Fruit fly (Drosophila melanogaster): ENCODE data around the gene SWIP.

Gene SWIP

DNA sequence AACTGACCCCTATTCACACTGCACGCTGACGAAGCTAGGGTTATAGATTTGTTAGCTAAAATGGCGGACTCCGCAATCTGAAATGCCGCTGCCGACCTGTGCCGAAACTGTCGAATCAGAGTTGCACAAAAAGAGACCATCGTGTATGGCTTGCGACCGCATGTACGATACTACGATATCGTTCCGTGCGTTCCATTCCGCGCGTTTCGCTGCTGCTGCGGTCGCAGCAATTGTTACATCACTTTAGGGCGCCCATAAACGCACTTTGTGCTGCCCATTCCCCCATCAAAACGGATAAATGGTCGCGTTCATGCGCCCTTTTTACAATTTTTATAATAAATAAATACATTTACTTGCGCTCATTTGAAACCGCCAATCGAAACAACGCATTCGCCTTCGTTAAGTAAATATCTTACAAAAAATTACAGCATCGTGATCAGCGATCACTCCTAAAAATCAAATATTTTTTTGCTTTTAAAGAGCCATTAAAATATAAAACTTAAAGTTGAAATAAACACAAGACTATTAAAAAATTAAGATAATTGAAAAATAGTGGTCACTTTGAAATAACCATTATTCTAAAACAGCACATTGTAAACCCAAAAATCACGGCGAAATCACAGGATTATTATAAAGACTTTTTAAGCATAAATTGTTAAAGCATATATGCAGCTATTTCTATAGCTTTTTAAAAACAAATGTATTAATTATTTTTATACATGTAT, 6.8 kb downstream of the SWIP start, which contains the start of gene Cyp1 (continued):
- TF ChIP-seq CG7372 (GFP tag; IDR thresholded peaks at IDR 0.05): peak; percentile 38; the same call in 1 of the 2 replicates
- 0 out of 2 replicates have a peak, but pooled peaks have one; percentile 8 for TF ChIP-seq toy (GFP tag; IDR thresholded peaks at IDR 0.05)
- peak; percentile 77; the same call in 1 of the 3 replicates for TF ChIP-seq mld (GFP tag; IDR thresholded peaks at IDR 0.05; ENCODE audit: partially characterized antibody)
- peak; percentile 70; the same call in 2 of the 3 replicates for TF ChIP-seq zfh1 (GFP tag; IDR thresholded peaks at IDR 0.05)
- peak; percentile 28; the same call in 1 of the 2 replicates for TF ChIP-seq CG8765 (GFP tag; IDR thresholded peaks at IDR 0.05)
- 0 out of 2 replicates have a peak, but pooled peaks have one; percentile 43 for TF ChIP-seq Ptx1 (GFP tag; IDR thresholded peaks at IDR 0.05)
- peak; percentile 23 for TF ChIP-seq dmrt11E (tag; optimal IDR thresholded peaks at IDR 0.05)
- no peak for TF ChIP-seq CG18599 (GFP tag; optimal IDR thresholded peaks at IDR 0.05)
- no peak for TF ChIP-seq nerfin-1 (tag; optimal IDR thresholded peaks at IDR 0.05)
- TF ChIP-seq Dp (GFP tag; optimal IDR thresholded peaks at IDR 0.05): peak; percentile 51
- TF ChIP-seq CG17186 (GFP tag; optimal IDR thresholded peaks at IDR 0.05): peak; percentile 90
- TF ChIP-seq CG15601 (tag; optimal IDR thresholded peaks at IDR 0.05): no peak
- no peak for TF ChIP-seq chif (GFP tag; optimal IDR thresholded peaks at IDR 0.05)
- TF ChIP-seq CG8944 (GFP tag; optimal IDR thresholded peaks at IDR 0.05): no peak
- TF ChIP-seq CG32767 (GFP tag; IDR thresholded peaks at IDR 0.05): no peak; the same call in 1 of the 2 replicates
- TF ChIP-seq kay (GFP tag; optimal IDR thresholded peaks at IDR 0.05): no peak
- peak; percentile 43; the same call in 1 of the 3 replicates for TF ChIP-seq CG14050 (GFP tag; IDR thresholded peaks at IDR 0.05)
- no peak for TF ChIP-seq fu2 (GFP tag; optimal IDR thresholded peaks at IDR 0.05)
- no peak for TF ChIP-seq CG3163 (GFP tag; optimal IDR thresholded peaks at IDR 0.05)
- TF ChIP-seq CG11247 (GFP tag; IDR thresholded peaks at IDR 0.05): peak; percentile 51
- peak; percentile 56 for TF ChIP-seq Hmr (GFP tag; optimal IDR thresholded peaks at IDR 0.05)
- TF ChIP-seq CG9437 (GFP tag; optimal IDR thresholded peaks at IDR 0.05): no peak
- TF ChIP-seq fd96Cb (tag; optimal IDR thresholded peaks at IDR 0.05): peak; percentile 35
- peak; percentile 8 for TF ChIP-seq bcd (GFP tag; optimal IDR thresholded peaks at IDR 0.05)
- TF ChIP-seq CG11696 (GFP tag; IDR thresholded peaks at IDR 0.05): peak; percentile 19; the same call in 1 of the 2 replicates
- 0 out of 3 replicates have a peak, but pooled peaks have one; percentile 16 for TF ChIP-seq CG6175 (GFP tag; IDR thresholded peaks at IDR 0.05)
- TF ChIP-seq Side (GFP tag; optimal IDR thresholded peaks at IDR 0.05): peak; percentile 12
- TF ChIP-seq CG5245 (GFP tag; optimal IDR thresholded peaks at IDR 0.05): no peak
- no peak for TF ChIP-seq Dip2 (GFP tag; IDR thresholded peaks at IDR 0.05)
- peak in 1 of 2 experiments; percentile 99 for TF ChIP-seq Pdp1 (GFP tag; optimal IDR thresholded peaks at IDR 0.05)
- 0 out of 2 replicates have a peak, but pooled peaks have one; percentile 23 for TF ChIP-seq CG4404 (GFP tag; IDR thresholded peaks at IDR 0.05)
- TF ChIP-seq cg (GFP tag; optimal IDR thresholded peaks at IDR 0.05): no peak
- no peak for TF ChIP-seq CG3407 (GFP tag; optimal IDR thresholded peaks at IDR 0.05)
- no peak for TF ChIP-seq CG3065 (GFP tag; optimal IDR thresholded peaks at IDR 0.05)
- no peak for TF ChIP-seq pho (GFP tag; optimal IDR thresholded peaks at IDR 0.05)
- no peak for TF ChIP-seq CG6854 (GFP tag; optimal IDR thresholded peaks at IDR 0.05)
- TF ChIP-seq CG17802 (tag; optimal IDR thresholded peaks at IDR 0.05): peak; percentile 27
- TF ChIP-seq nom (GFP tag; optimal IDR thresholded peaks at IDR 0.05): peak; percentile 66
- TF ChIP-seq Sox100B (GFP tag; optimal IDR thresholded peaks at IDR 0.05): peak; percentile 32
- TF ChIP-seq Ada2b (GFP tag; IDR thresholded peaks at IDR 0.05): 0 out of 2 replicates have a peak, but pooled peaks have one; percentile 31
- TF ChIP-seq HLH4C (GFP tag; IDR thresholded peaks at IDR 0.05; ENCODE audit: partially characterized antibody): peak; percentile 68; the same call in 2 of the 3 replicates
- no peak for TF ChIP-seq CG6765 (GFP tag; optimal IDR thresholded peaks at IDR 0.05)
- TF ChIP-seq CG12071 (GFP tag; optimal IDR thresholded peaks at IDR 0.05): no peak
- no peak for TF ChIP-seq Atf3 (GFP tag; optimal IDR thresholded peaks at IDR 0.05)
- peak; percentile 69; the same call in 1 of the 3 replicates for TF ChIP-seq hb (GFP tag; IDR thresholded peaks at IDR 0.05; ENCODE audit: partially characterized antibody)
- TF ChIP-seq p53 (GFP tag; optimal IDR thresholded peaks at IDR 0.05): no peak
- peak; percentile 47; the same call in 1 of the 3 replicates for TF ChIP-seq ken (GFP tag; IDR thresholded peaks at IDR 0.05)
- TF ChIP-seq CG1832 (GFP tag; optimal IDR thresholded peaks at IDR 0.05): no peak
